Fruit fly (Drosophila melanogaster): ENCODE measurements around the gene lectin-28C.
"Not testable (repeated sequence)": the region's sequence is repeated elsewhere in the genome, so short reads cannot be mapped to it uniquely, and the experiment has no call there.

lectin-28C gene

DNA sequence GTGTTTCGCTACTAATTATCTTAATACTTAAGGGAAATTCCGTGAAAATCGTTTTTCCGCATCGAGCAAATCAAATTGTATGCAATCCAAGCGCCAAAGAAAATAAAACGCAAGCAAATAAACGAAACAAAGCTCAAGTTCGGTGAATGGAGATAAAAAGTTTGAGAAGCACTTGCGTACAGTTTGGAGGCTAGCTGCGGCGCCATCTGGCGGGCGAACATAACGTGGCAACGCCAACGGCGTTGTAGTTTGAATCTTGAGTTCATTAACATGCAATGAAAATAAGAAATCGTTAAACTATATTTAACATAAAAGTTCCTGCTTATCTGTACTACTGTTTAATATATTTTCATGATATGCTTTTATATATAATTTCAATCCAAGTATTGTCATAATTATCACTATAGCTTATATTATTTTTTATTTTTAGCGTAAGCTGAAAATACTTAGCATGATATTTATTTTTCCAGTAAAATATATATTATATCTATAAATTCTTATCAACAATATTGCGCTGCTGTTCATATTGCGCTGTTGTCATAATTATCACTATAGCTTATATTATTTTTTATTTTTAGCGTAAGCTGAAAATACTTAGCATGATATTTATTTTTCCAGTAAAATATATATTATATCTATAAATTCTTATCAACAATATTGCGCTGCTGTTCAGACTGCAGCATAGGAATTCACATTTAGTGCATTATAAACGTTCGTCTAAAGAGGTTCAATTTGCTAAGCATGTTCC, at the start of gene lectin-28C:
Gene lectin-28C, plus strand, starts transcription at position 698 of the 748 bp plus-strand sequence.
- TF ChIP-seq h, Sin3A, Myc (optimal IDR thresholded peaks at IDR 0.05): not testable (repeated sequence)

DNA sequence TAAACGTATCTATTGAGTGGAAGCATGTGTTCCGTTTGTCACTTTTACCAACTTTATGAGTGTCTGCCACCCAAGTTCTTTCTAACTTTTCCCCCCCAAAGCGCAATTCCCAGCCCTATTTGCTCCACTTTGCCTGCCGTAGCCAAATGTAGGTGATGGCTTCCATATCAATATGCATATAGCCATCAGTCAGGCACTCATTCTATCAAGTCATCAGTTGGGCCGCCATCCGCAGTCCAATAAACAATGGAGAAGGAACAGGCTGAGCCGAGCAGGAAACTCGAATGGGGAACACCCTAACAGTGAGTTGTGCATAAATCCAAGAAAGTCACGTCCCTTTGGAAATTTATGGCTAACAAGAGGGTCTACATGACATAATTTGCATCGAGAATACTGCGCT, 49.3 kb upstream of the lectin-28C start:
- TF ChIP-seq Myc (optimal IDR thresholded peaks at IDR 0.05) (no peak), h (optimal IDR thresholded peaks at IDR 0.05) (no peak), ttk (optimal IDR thresholded peaks at IDR 0.05) (no peak)

DNA sequence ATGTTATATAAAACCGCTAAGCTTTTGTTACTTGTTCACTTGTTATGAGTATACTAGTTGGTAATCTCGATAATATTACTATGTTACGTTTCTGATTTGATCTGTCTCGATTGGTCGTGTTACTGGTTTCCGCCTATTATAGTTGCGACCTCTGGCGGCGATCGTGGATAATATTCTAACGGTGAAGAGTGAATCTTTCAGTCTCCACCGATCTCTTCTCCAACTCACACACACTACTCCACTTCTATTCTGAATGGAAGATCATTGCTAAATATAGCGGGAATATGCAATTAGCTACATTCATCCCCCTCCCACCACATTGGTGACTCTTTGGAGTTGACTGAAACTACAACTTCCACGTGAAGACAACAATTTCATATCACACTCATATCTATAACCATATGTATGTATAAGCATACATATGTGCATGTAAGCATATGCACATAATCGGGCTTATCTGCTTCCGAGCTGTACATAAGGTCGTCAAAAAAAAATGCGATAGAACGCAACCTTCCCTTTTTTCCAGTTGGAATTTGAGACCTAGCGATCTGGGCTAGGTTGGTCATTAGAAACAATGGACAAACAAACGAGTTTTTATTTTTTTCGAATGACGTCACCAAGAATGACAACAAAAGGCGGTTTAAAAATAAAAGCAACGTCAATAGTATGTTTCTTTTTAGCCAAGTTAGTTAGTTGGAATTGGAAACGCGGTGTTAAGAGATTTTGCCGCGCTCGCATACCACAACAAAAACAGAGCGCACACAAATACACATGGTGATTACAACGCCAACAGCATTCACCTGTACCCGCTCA, 47.8 kb upstream of the lectin-28C start:
- TF ChIP-seq insv (optimal IDR thresholded peaks at IDR 0.05), result no peak
- no peak for TF ChIP-seq psq (optimal IDR thresholded peaks at IDR 0.05)
- TF ChIP-seq Sin3A (optimal IDR thresholded peaks at IDR 0.05), result no peak
- TF ChIP-seq Myc (optimal IDR thresholded peaks at IDR 0.05), result no peak
- no peak for TF ChIP-seq h (optimal IDR thresholded peaks at IDR 0.05)
- no peak for TF ChIP-seq ttk (optimal IDR thresholded peaks at IDR 0.05)

DNA sequence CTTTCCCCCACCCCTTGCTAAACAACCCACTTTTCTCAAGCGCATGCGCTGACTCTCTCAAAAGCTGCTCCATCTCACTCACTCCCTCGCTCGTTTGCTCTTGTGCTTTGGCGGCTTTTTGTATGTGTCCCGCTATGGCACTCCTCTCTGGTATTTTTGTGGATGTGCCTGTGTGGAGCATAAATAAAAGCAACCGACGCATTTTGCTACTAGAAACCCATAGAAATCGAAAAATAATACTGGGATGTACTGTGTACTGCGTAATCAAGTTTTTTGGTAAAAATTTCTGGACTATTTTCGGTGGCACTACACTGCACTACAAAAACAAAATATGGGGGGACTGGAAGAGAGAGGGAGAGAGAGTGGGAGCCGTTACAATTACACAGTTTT, 47.2 kb upstream of the lectin-28C start:
- TF ChIP-seq h (optimal IDR thresholded peaks at IDR 0.05), result no peak

DNA sequence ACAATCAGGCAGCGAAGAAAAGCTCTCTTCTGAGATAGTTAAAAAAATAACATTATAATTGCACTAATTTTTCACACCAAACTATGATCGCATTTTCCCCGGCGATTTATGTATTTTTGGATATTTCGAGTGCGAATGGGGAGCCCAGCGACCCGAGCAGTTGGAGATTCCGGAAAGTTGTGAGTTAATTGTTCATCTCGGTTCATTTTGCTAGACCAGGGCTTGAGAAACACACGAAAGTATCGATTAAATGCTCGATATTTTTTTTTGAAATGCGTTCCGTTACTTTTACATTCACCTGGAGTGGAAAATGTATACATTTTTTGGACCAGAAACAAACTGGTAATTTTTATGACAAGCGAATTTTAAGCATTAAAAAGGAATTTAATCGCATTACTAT, 46.4 kb upstream of the lectin-28C start, which contains the start of gene Cdc14:
Gene Cdc14, minus strand, starts transcription at position 185 of the 400 bp plus-strand sequence.
- TF ChIP-seq ttk (optimal IDR thresholded peaks at IDR 0.05) (no peak), insv (optimal IDR thresholded peaks at IDR 0.05) (no peak), h (optimal IDR thresholded peaks at IDR 0.05) (no peak), Myc (optimal IDR thresholded peaks at IDR 0.05) (no peak), psq (optimal IDR thresholded peaks at IDR 0.05) (no peak), Sin3A (optimal IDR thresholded peaks at IDR 0.05) (no peak)

DNA sequence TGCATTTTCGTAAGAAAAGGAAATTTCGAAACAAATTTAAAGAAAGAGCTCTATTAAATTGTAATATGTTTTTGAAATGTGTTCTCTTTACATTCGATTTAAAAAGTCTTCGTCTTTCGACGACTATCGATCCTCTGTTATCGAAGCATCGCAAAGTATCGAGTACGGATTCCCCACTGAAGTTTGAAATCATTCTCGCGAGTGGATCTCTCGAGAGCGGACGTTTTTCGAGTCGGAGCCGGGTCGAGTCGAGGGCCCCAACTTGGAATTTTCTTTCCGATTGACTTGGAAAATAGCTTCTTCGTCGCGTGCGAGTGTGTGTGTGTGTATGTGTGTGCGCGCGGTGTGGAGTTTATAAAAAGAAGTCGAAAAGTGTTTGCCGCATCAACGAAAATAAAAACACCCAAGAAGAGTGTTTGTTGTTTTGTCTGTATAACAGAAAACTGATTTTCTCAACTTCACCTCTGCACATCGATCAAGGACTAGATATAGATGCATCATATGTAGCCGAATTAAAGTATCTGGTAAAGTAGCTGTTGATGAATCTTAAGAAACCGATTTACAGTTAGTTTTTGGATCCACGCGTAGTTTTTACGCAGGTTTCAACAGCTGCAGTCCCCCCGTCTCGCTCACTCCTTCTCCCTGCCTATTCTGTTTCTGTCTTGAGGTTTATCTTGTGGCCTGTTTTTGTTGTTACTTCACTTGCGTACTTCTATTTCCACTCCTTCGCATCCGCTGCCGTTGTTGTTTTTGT, 45.5 kb upstream of the lectin-28C start, which contains the start of gene LanB1:
Gene LanB1, plus strand, starts transcription at position 190 of the 754 bp plus-strand sequence.
- TF ChIP-seq Myc (optimal IDR thresholded peaks at IDR 0.05) (no peak), Sin3A (optimal IDR thresholded peaks at IDR 0.05) (no peak), insv (optimal IDR thresholded peaks at IDR 0.05) (no peak), ttk (optimal IDR thresholded peaks at IDR 0.05) (no peak), h (optimal IDR thresholded peaks at IDR 0.05) (no peak), psq (optimal IDR thresholded peaks at IDR 0.05) (no peak)

DNA sequence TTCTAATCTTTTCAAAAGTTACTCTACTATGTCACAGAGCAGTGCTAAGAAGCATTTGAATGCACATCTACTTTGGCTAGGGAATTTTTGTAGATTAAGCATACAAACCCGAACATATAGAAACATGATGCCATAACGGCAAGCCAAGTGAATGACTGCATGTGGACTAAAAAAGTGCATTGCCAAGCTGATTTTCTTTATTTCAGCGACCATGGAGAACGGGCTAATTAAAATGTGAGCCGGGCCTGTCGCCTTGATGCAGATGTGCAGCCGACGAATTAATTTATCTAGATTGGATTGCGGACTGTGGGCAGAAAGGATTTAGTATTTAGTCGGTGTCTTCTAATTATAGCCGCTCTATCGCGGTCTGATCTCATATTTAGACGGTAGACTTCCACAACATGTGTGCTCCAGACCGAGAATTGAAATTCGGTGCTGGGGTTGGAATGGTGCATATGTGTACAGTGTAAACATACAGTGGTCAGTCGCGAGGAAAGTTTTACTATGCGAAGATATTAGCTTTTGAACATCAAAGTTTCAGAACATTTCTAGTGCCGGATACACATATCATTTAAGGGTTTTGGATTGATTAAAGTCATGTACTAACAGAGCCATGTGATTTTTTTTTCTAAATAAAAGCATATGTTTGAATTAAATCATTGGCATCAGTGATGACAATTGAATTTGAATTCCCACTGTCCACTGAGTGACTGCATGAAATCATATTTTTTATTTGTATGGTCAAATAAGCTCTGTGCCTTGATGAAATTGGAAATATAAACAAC, 44.1 kb upstream of the lectin-28C start:
- TF ChIP-seq Sin3A (optimal IDR thresholded peaks at IDR 0.05), result no peak
- no peak for TF ChIP-seq h (optimal IDR thresholded peaks at IDR 0.05)
- TF ChIP-seq psq (optimal IDR thresholded peaks at IDR 0.05), result no peak
- TF ChIP-seq ttk (optimal IDR thresholded peaks at IDR 0.05), result no peak
- TF ChIP-seq Myc (optimal IDR thresholded peaks at IDR 0.05), result no peak
- no peak for TF ChIP-seq insv (optimal IDR thresholded peaks at IDR 0.05)

DNA sequence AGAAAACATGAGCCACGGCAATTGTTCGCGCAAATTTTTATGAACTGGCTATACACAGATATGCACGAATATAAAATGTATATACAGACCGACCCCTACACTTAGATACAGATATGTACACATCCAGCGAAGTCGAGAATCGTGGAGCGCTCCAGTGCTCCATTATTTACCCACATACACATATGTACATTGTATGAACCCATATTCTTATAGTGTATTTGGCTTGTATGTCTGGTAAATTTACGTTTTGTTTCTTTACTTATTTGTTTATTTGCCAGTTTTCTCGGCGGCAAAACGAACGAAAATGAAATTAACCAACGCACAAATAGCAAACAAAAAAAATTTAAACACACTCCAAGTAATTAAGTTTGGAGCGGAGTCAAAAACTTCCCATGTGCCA, 43.5 kb upstream of the lectin-28C start:
- no peak for TF ChIP-seq Myc (optimal IDR thresholded peaks at IDR 0.05)
- no peak for TF ChIP-seq h (optimal IDR thresholded peaks at IDR 0.05)
- TF ChIP-seq insv (optimal IDR thresholded peaks at IDR 0.05), result no peak
- no peak for TF ChIP-seq ttk (optimal IDR thresholded peaks at IDR 0.05)
- TF ChIP-seq Sin3A (optimal IDR thresholded peaks at IDR 0.05), result no peak
- TF ChIP-seq psq (optimal IDR thresholded peaks at IDR 0.05), result no peak

DNA sequence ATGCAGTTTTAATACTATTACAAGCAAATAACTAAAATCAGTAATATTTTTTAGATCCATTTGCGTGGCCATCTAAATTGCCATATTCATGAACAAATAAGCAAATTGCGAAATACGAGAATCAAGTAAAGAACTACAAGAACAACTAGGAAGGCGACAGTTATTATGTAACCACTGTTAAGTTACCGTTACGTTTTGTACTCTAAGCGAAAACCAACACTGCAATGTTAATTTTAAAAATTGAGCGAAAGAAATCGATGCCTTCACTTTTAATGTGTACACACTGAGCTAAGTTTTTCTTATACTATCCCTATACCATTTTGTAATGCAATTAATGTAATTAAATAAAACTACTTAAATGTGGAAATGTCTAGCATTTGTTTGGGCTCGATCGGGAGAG, 36.5 kb upstream of the lectin-28C start:
- TF ChIP-seq h (optimal IDR thresholded peaks at IDR 0.05), result no peak
- no peak for TF ChIP-seq insv (optimal IDR thresholded peaks at IDR 0.05)
- TF ChIP-seq ttk (optimal IDR thresholded peaks at IDR 0.05), result no peak
- TF ChIP-seq Sin3A (optimal IDR thresholded peaks at IDR 0.05), result no peak
- no peak for TF ChIP-seq psq (optimal IDR thresholded peaks at IDR 0.05)

DNA sequence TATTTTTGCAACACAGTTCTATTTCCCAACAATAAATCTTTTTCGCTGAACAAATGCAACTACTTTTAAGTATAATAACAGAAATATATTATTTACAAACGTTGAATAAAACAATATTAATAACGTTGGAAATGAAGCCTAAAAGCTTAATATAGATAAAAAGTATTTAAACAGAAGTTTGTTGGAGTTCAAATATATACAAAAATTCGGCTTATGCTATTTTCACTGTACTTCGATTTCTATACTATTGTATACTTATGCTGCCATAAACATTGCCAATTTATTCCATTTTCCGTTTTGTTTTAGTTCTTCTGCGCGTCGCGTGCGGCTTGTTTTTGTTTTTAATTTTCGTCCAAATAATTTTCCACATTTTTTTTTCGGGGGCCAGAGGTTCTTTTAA, 36.0 kb upstream of the lectin-28C start, which contains the start of gene CG7115:
Gene CG7115, plus strand, starts transcription at position 301 of the 400 bp plus-strand sequence.
- no peak for TF ChIP-seq insv (optimal IDR thresholded peaks at IDR 0.05)
- no peak for TF ChIP-seq Myc (optimal IDR thresholded peaks at IDR 0.05)
- TF ChIP-seq Sin3A (optimal IDR thresholded peaks at IDR 0.05), result no peak
- no peak for TF ChIP-seq h (optimal IDR thresholded peaks at IDR 0.05)
- TF ChIP-seq psq (optimal IDR thresholded peaks at IDR 0.05), result no peak
- no peak for TF ChIP-seq ttk (optimal IDR thresholded peaks at IDR 0.05)

DNA sequence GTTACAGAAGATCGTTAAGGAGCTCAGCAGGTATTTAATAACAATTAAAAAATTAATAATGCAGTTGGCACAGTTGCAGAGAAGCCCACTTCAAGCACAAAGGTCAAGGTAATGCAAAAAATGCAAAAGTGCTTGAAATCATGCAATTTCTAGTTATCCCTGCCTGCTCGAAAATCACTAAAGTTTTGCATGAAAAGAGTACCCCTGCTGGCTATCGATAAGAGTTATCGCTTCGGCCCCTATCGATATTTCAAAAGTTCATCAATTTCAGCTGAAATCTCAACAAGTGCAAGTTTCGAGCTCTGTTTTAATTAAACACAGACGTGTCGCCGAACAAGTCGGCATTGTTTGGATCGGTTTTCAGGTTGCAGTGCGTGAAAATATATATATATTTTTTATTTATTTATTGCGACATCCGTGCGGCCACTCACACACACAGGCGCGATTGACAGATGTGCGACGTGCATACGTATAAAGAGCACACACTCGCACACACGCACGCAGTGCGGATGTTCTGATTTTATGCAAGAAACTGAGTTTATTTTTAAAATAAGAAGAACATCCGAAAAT, 35.5 kb upstream of the lectin-28C start:
- TF ChIP-seq Sin3A (optimal IDR thresholded peaks at IDR 0.05) (no peak), ttk (optimal IDR thresholded peaks at IDR 0.05) (no peak), insv (optimal IDR thresholded peaks at IDR 0.05) (no peak), Myc (optimal IDR thresholded peaks at IDR 0.05) (no peak), psq (optimal IDR thresholded peaks at IDR 0.05) (no peak), h (optimal IDR thresholded peaks at IDR 0.05) (no peak)

Measured in Kc167 (cell line).